Fruit fly (Drosophila melanogaster): ENCODE data around the gene CycY.

The CycY gene

dm6 chr2L:11829277-11829676 is 15.7 kb upstream of the CycY start, which contains the start of gene esc (continued):
- no peak for TF ChIP-seq wdn (GFP tag; IDR thresholded peaks at IDR 0.05)
- no peak for TF ChIP-seq dan (GFP tag; IDR thresholded peaks at IDR 0.05)
- peak; percentile 26 for TF ChIP-seq dm (GFP tag; optimal IDR thresholded peaks at IDR 0.05)
- TF ChIP-seq cas (GFP tag; IDR thresholded peaks at IDR 0.05): no peak
- peak; percentile 34 for TF ChIP-seq CG1024 (GFP tag; IDR thresholded peaks at IDR 0.05)
- no peak for TF ChIP-seq fru (optimal IDR thresholded peaks at IDR 0.05)
- no peak for TF ChIP-seq disco-r (GFP tag; optimal IDR thresholded peaks at IDR 0.05)
- TF ChIP-seq CG4617 (GFP tag; optimal IDR thresholded peaks at IDR 0.05; ENCODE audit: borderline replicate concordance): peak; percentile 56
- no peak for TF ChIP-seq CG12219 (GFP tag; optimal IDR thresholded peaks at IDR 0.05)
- TF ChIP-seq Ptx1 (GFP tag; IDR thresholded peaks at IDR 0.05): peak; percentile 27; the same call in 1 of the 2 replicates
- TF ChIP-seq CG1602 (GFP tag; optimal IDR thresholded peaks at IDR 0.05): peak; percentile 37
- peak; percentile 37 for TF ChIP-seq CG8944 (GFP tag; optimal IDR thresholded peaks at IDR 0.05)
- no peak for TF ChIP-seq nerfin-1 (tag; optimal IDR thresholded peaks at IDR 0.05)
- TF ChIP-seq CG10267 (tag; optimal IDR thresholded peaks at IDR 0.05): peak; percentile 97
- no peak for TF ChIP-seq Nf-YA (GFP tag; IDR thresholded peaks at IDR 0.05)
- TF ChIP-seq grau (tag; optimal IDR thresholded peaks at IDR 0.05): no peak
- no peak for TF ChIP-seq CG10366 (GFP tag; IDR thresholded peaks at IDR 0.05)
- no peak for TF ChIP-seq CG7839 (tag; optimal IDR thresholded peaks at IDR 0.05)
- no peak for TF ChIP-seq pfk (GFP tag; optimal IDR thresholded peaks at IDR 0.05)
- no peak for TF ChIP-seq Spps (tag; optimal IDR thresholded peaks at IDR 0.05)
- TF ChIP-seq Doc2 (GFP tag; IDR thresholded peaks at IDR 0.05): no peak
- TF ChIP-seq Lhr (GFP tag; optimal IDR thresholded peaks at IDR 0.05): peak; percentile 88
- TF ChIP-seq CG8290 (GFP tag; optimal IDR thresholded peaks at IDR 0.05): peak; percentile 50
- no peak for TF ChIP-seq CG8290 (tag; optimal IDR thresholded peaks at IDR 0.05)
- no peak for TF ChIP-seq CG17829 (tag; optimal IDR thresholded peaks at IDR 0.05)
- TF ChIP-seq CG16863 (GFP tag; optimal IDR thresholded peaks at IDR 0.05): no peak
- peak; percentile 69 for TF ChIP-seq E2f1 (GFP tag; IDR thresholded peaks at IDR 0.05)
- no peak for TF ChIP-seq CG18599 (GFP tag; optimal IDR thresholded peaks at IDR 0.05)
- peak; percentile 21 for TF ChIP-seq CG10209 (GFP tag; optimal IDR thresholded peaks at IDR 0.05)
- TF ChIP-seq CHES-1-like (GFP tag; optimal IDR thresholded peaks at IDR 0.05): peak; percentile 39
- no peak for TF ChIP-seq CG6654 (GFP tag; optimal IDR thresholded peaks at IDR 0.05)
- peak; percentile 41 to 48 for TF ChIP-seq dpn (GFP tag; optimal IDR thresholded peaks at IDR 0.05)
- TF ChIP-seq slp2 (GFP tag; optimal IDR thresholded peaks at IDR 0.05): no peak
- peak; percentile 66 for TF ChIP-seq Opbp (GFP tag; IDR thresholded peaks at IDR 0.05; ENCODE audit: partially characterized antibody)
- TF ChIP-seq croc (GFP tag; conservative IDR thresholded peaks at IDR 0.05): no peak
- peak; percentile 29 for TF ChIP-seq CG12942 (GFP tag; optimal IDR thresholded peaks at IDR 0.05)
- no peak for TF ChIP-seq nau (GFP tag; optimal IDR thresholded peaks at IDR 0.05)
- TF ChIP-seq CG8924 (tag; optimal IDR thresholded peaks at IDR 0.05): no peak
- no peak for TF ChIP-seq CG13894 (tag; optimal IDR thresholded peaks at IDR 0.05)
- peak; percentile 50 for TF ChIP-seq Dref (GFP tag; IDR thresholded peaks at IDR 0.05)
- no peak for TF ChIP-seq HLH4C (GFP tag; IDR thresholded peaks at IDR 0.05; ENCODE audit: partially characterized antibody)
- no peak for TF ChIP-seq TFAM (GFP tag; optimal IDR thresholded peaks at IDR 0.05)
- no peak for TF ChIP-seq otp (GFP tag; IDR thresholded peaks at IDR 0.05)
- peak; percentile 77 for TF ChIP-seq HmgZ (tag; optimal IDR thresholded peaks at IDR 0.05)
- no peak for TF ChIP-seq fd64A (GFP tag; optimal IDR thresholded peaks at IDR 0.05)
- no peak for TF ChIP-seq CG4424 (GFP tag; optimal IDR thresholded peaks at IDR 0.05)
- peak; percentile 13 for TF ChIP-seq CG3163 (GFP tag; optimal IDR thresholded peaks at IDR 0.05)
- TF ChIP-seq gro (GFP tag; optimal IDR thresholded peaks at IDR 0.05): peak; percentile 13
- peak; percentile 57 for TF ChIP-seq CG2120 (GFP tag; optimal IDR thresholded peaks at IDR 0.05)
- peak; percentile 29 for TF ChIP-seq tx (GFP tag; optimal IDR thresholded peaks at IDR 0.05)
- TF ChIP-seq CG13424 (tag; optimal IDR thresholded peaks at IDR 0.05): no peak
- no peak for TF ChIP-seq D (optimal IDR thresholded peaks at IDR 0.05)
- no peak for TF ChIP-seq D (GFP tag; optimal IDR thresholded peaks at IDR 0.05)

Measured in whole organism, embryonic.